Worm (Caenorhabditis elegans) whole organism, L4 larva: ENCODE measurements around the gene best-15.
A peak's percentile ranks its signal among the peaks of the same experiment; 100 is the strongest.

Source experiments
- T20F7.1 ChIP-seq: fragments of 200-800 bp; sonication (Bioruptor generic); optimal IDR thresholded peaks from 2 replicates; lab custom pipeline; 2018; ENCODE audit warnings: mild to moderate bottlenecking, missing genetic modification characterization, missing compliant biosample characterization
- Y105C5A.15 ChIP-seq: fragments of 200-800 bp; sonication (Bioruptor generic); IDR thresholded peaks from 2 replicates; pipeline ENCODE4 v1.3.6; 2022; ENCODE audit warnings: missing genetic modification characterization, missing compliant biosample characterization
- arid-1 ChIP-seq: fragments of 200-800 bp; sonication (Bioruptor generic); conservative IDR thresholded peaks from 2 replicates; pipeline ENCODE4 v1.3.6; 2022; ENCODE audit warnings: missing genetic modification reagents, missing genetic modification characterization, missing compliant biosample characterization
- ceh-20 ChIP-seq: fragments of 200-800 bp; sonication (Bioruptor generic); IDR thresholded peaks from 2 replicates; pipeline ENCODE4 v1.3.6; 2022; ENCODE audit warnings: missing genetic modification reagents, missing genetic modification characterization, missing compliant biosample characterization
- ceh-44 ChIP-seq: fragments of 200-800 bp; sonication (Bioruptor generic); IDR thresholded peaks from 2 replicates; pipeline ENCODE4 v1.3.6; 2022; ENCODE audit warnings: missing genetic modification reagents, missing genetic modification characterization, missing compliant biosample characterization
- ces-1 ChIP-seq: fragments of 150-350 bp; sonication (generic microtip); optimal IDR thresholded peaks from 4 replicates; lab custom pipeline; 2014; ENCODE audit warnings: missing biosample characterization, missing genetic modification reagents, missing genetic modification characterization
- daf-12 ChIP-seq: fragments of 150-350 bp; optimal IDR thresholded peaks from 2 replicates; lab custom pipeline; 2014; ENCODE audit warnings: missing biosample characterization, missing genetic modification reagents, missing genetic modification characterization
- daf-19 ChIP-seq: fragments of 200-800 bp; sonication (Bioruptor generic); conservative IDR thresholded peaks from 2 replicates; pipeline ENCODE4 v1.3.6; 2022; ENCODE audit warnings: missing genetic modification characterization, missing compliant biosample characterization
- dmd-8 ChIP-seq: fragments of 200-800 bp; sonication (Bioruptor generic); IDR thresholded peaks from 2 replicates; pipeline ENCODE4 v1.3.6; 2022; ENCODE audit warnings: missing genetic modification characterization, missing compliant biosample characterization
- dve-1 ChIP-seq: sonication (generic microtip); optimal IDR thresholded peaks from 2 replicates; lab custom pipeline; 2017; ENCODE audit warnings: antibody characterized with exemption, mild to moderate bottlenecking, missing genetic modification characterization, missing compliant biosample characterization; ENCODE audit not compliant: insufficient read depth
- egl-27 ChIP-seq: sonication (generic microtip); optimal IDR thresholded peaks from 3 replicates; lab custom pipeline; 2017; ENCODE audit warnings: missing biosample characterization, missing genetic modification reagents, missing genetic modification characterization
- hlh-30 ChIP-seq: sonication (generic microtip); optimal IDR thresholded peaks from 2 replicates; lab custom pipeline; 2017; ENCODE audit warnings: antibody characterized with exemption, mild to moderate bottlenecking, missing genetic modification characterization, missing compliant biosample characterization; ENCODE audit not compliant: insufficient read depth
- jun-1 ChIP-seq: fragments of 150-350 bp; optimal IDR thresholded peaks from 2 replicates; lab custom pipeline; 2014; ENCODE audit warnings: missing biosample characterization, missing genetic modification reagents, missing genetic modification characterization
- lin-13 ChIP-seq: fragments of 150-350 bp; optimal IDR thresholded peaks from 2 replicates; lab custom pipeline; 2014; ENCODE audit warnings: missing biosample characterization, missing genetic modification reagents, missing genetic modification characterization
- lin-29 ChIP-seq: fragments of 200-800 bp; sonication (Bioruptor generic); IDR thresholded peaks from 2 replicates; pipeline ENCODE4 v1.3.6; 2022; ENCODE audit warnings: missing genetic modification reagents, missing genetic modification characterization, missing compliant biosample characterization
- lir-3 ChIP-seq: sonication (generic microtip); optimal IDR thresholded peaks from 2 replicates; lab custom pipeline; 2016; ENCODE audit warnings: mild to moderate bottlenecking, missing genetic modification characterization, missing compliant biosample characterization
- mdl-1 ChIP-seq, 2 experiments: fragments of 150-350 bp in 1 of 2; sonication (generic microtip) in 1 of 2; optimal IDR thresholded peaks; 2 replicates each; lab custom pipeline; 2014 to 2017; ENCODE audit warnings: missing biosample characterization in 2 of 2, missing genetic modification characterization in 2 of 2
- mes-2 ChIP-seq: sonication (generic microtip); optimal IDR thresholded peaks from 2 replicates; lab custom pipeline; 2016; ENCODE audit warnings: missing genotype, mild to moderate bottlenecking, missing genetic modification characterization, missing compliant biosample characterization; ENCODE audit not compliant: poor library complexity, severe bottlenecking
- mxl-3 ChIP-seq: fragments of 200-800 bp; sonication (Bioruptor generic); optimal IDR thresholded peaks from 2 replicates; lab custom pipeline; 2018; ENCODE audit warnings: mild to moderate bottlenecking, missing genetic modification characterization, missing compliant biosample characterization
- nhr-11 ChIP-seq: fragments of 150-350 bp; optimal IDR thresholded peaks from 2 replicates; lab custom pipeline; 2014; ENCODE audit warnings: missing biosample characterization, missing genetic modification characterization
- nhr-77 ChIP-seq: fragments of 150-350 bp; optimal IDR thresholded peaks from 2 replicates; lab custom pipeline; 2014; ENCODE audit warnings: missing biosample characterization, missing genetic modification characterization
- pha-4 ChIP-seq, 2 experiments: fragments of 150-350 bp in 1 of 2; fragments of 200-800 bp in 1 of 2; sonication (Bioruptor generic) in 1 of 2; IDR thresholded peaks in 1 of 2; optimal IDR thresholded peaks in 1 of 2; 2 replicates each; pipeline versions ENCODE4 v1.3.6 to Lab custom; 2014 to 2022; ENCODE audit warnings: missing genetic modification characterization in 2 of 2, missing genetic modification reagents in 2 of 2, missing biosample characterization in 1 of 2, missing compliant biosample characterization in 1 of 2
- php-3 ChIP-seq: fragments of 200-800 bp; sonication (Bioruptor generic); IDR thresholded peaks from 2 replicates; pipeline ENCODE4 v1.3.6; 2022; ENCODE audit warnings: missing genetic modification reagents, missing genetic modification characterization, missing compliant biosample characterization
- pqm-1 ChIP-seq: sonication (generic microtip); optimal IDR thresholded peaks from 2 replicates; lab custom pipeline; 2017; ENCODE audit warnings: missing biosample characterization, missing genetic modification characterization
- set-16 ChIP-seq: fragments of 200-800 bp; sonication (Bioruptor generic); IDR thresholded peaks from 2 replicates; pipeline ENCODE4 v1.3.6; 2022; ENCODE audit warnings: missing genetic modification reagents, missing genetic modification characterization, missing compliant biosample characterization
- skn-1 ChIP-seq: fragments of 150-350 bp; optimal IDR thresholded peaks from 2 replicates; lab custom pipeline; 2014; ENCODE audit warnings: missing biosample characterization, missing genetic modification characterization
- unc-62 ChIP-seq, 3 experiments: fragments of 150-350 bp in 1 of 3; sonication (generic microtip); optimal IDR thresholded peaks in 2 of 3; peaks in 1 of 3; 1 replicate in 1 of 3; 2 replicates in 2 of 3; lab custom pipeline; 2014 to 2017; ENCODE audit warnings: missing biosample characterization in 3 of 3, missing genetic modification characterization in 3 of 3, missing genetic modification reagents in 3 of 3, missing genotype in 1 of 3
- vab-7 ChIP-seq: fragments of 200-800 bp; sonication (Bioruptor generic); IDR thresholded peaks from 2 replicates; pipeline ENCODE4 v1.3.6; 2022; ENCODE audit warnings: missing genetic modification reagents, missing genetic modification characterization, missing compliant biosample characterization
- zfp-3 ChIP-seq: fragments of 200-800 bp; sonication (Bioruptor generic); conservative IDR thresholded peaks from 2 replicates; pipeline ENCODE4 v1.3.6; 2022; ENCODE audit warnings: missing genetic modification reagents, missing genetic modification characterization, missing compliant biosample characterization
- zip-11 ChIP-seq: fragments of 200-800 bp; sonication (Bioruptor generic); IDR thresholded peaks from 2 replicates; pipeline ENCODE4 v1.3.6; 2022; ENCODE audit warnings: missing genetic modification characterization, missing compliant biosample characterization
- zip-2 ChIP-seq: fragments of 150-350 bp; optimal IDR thresholded peaks from 2 replicates; lab custom pipeline; 2014; ENCODE audit warnings: missing biosample characterization, missing genetic modification characterization
- ztf-11 ChIP-seq: fragments of 150-350 bp; optimal IDR thresholded peaks from 2 replicates; lab custom pipeline; 2014; ENCODE audit warnings: missing biosample characterization, missing genetic modification characterization
- ztf-7 ChIP-seq: fragments of 150-350 bp; optimal IDR thresholded peaks from 2 replicates; lab custom pipeline; 2014; ENCODE audit warnings: missing biosample characterization, missing genetic modification characterization

The best-15 gene

DNA sequence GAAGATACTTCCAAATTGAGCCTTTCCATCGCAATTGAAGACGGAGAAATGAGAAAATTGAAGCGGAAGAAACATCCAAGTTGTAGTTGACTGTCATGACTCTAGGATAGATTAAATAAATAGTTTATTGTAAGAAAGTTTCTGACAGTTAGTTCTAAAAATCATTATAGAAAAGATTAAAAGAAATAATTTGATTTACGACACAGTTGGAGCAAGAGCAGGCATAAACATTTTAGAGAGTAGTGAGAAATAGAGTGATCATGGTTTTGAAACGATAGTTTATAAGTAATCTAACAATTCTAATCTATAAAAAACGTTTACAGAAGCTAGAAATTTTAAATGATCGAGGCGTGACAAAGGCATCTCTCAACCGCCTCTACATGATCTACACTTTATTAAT, at the start of gene best-15:
best-15 (minus strand) TSS at position 101 of the 400 bp plus-strand sequence.
- TF ChIP-seq Y105C5A.15 (GFP tag; lab: Robert Waterston, UW) (no peak), dve-1 (tag; lab: Kevin White, UChicago) (no peak), nhr-11 (tag; lab: Kevin White, UChicago) (no peak), zip-2 (tag; lab: Kevin White, UChicago) (no peak), set-16 (GFP tag; lab: Robert Waterston, UW) (no peak), egl-27 (tag; lab: Kevin White, UChicago) (no peak), lin-29 (GFP tag; lab: Robert Waterston, UW) (no peak), arid-1 (GFP tag; lab: Robert Waterston, UW) (no peak)

- TF ChIP-seq daf-12 (tag; lab: Kevin White, UChicago) = no peak
- TF ChIP-seq zfp-3 (GFP tag; lab: Robert Waterston, UW) = no peak
- peak; percentile 85 for TF ChIP-seq php-3 (GFP tag; lab: Robert Waterston, UW)
- TF ChIP-seq mdl-1 (tag; optimal IDR thresholded peaks at IDR 0.05; lab: Kevin White, UChicago) = peak in 1 of 2 experiments; percentile 30
- peak; percentile 80 for TF ChIP-seq dve-1 (tag; lab: Kevin White, UChicago)
- TF ChIP-seq pqm-1 (tag; lab: Kevin White, UChicago) = peak; percentile 2
- TF ChIP-seq, all 104 proteins: peak for 4
Observed at ce11 chrIV:10881230-10881629, 49.2 kb upstream of the best-15 start, which contains the start of gene F13E9.13. TSS of gene F13E9.13 (plus strand) at chrIV:10881546.

DNA sequence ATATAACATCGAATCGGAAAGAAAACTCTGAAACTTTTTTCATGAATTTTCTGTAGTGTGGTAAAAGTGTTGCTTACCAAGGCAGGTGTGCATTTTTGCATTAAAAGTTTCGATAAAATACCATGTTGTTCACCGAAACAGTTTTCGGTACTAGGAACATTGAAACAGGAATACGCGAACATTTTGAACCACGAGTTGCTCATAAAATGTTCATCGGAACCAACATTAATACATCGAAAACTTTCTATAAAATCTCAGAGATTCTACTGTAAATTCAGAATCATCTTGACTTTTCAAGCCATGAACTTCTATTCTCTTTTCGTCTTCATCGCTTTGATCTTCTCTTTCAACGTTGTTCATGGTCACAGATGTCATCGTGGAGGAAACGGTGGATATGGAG, 48.2 kb upstream of the best-15 start, which contains the start of gene fipr-15:
fipr-15 (plus strand) TSS at position 301 of the 400 bp plus-strand sequence.
- no peak for TF ChIP-seq jun-1
- TF ChIP-seq lir-3 (tag; lab: Kevin White, UChicago) = no peak
- TF ChIP-seq ceh-20 (GFP tag; lab: Robert Waterston, UW) = no peak
- no peak for TF ChIP-seq daf-19 (GFP tag; lab: Robert Waterston, UW)
- no peak for TF ChIP-seq ztf-11 (tag; lab: Kevin White, UChicago)
- TF ChIP-seq ztf-7 (tag; lab: Kevin White, UChicago) = no peak

DNA sequence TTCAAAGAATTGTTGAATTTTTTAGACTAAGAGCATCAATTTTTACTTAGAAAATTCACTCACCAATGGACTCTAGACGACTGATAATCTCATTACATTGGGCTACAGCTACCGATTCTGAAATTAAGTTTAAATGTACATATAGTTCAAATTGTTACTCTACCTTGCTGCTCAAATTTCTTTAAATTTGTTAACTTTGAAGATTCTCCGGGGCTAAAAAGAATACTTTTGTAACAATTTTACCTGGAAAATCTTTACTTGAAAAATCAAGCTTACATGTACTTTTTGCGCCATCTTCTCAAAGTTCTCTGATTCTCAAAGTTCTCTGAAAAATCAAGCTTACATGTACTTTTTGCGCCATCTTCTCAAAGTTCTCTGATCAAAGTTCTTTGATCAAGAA, 47.5 kb upstream of the best-15 start, which contains the start of gene sdz-13:
sdz-13 (minus strand) TSS at position 101 of the 400 bp plus-strand sequence.
- TF ChIP-seq nhr-77 (tag; lab: Kevin White, UChicago) (no peak), dmd-8 (GFP tag; lab: Robert Waterston, UW) (no peak), pha-4 (GFP tag; IDR thresholded peaks at IDR 0.05; lab: Robert Waterston, UW) (no peak), pha-4 (tag; optimal IDR thresholded peaks at IDR 0.05; lab: Kevin White, UChicago) (no peak), lin-29 (GFP tag; lab: Robert Waterston, UW) (no peak), mxl-3 (GFP tag; lab: Kevin White, UChicago) (no peak), zip-11 (GFP tag; lab: Robert Waterston, UW) (no peak), hlh-30 (tag; lab: Kevin White, UChicago) (no peak), mes-2 (tag; lab: Kevin White, UChicago) (no peak), lin-13 (GFP tag; lab: Kevin White, UChicago) (no peak)

DNA sequence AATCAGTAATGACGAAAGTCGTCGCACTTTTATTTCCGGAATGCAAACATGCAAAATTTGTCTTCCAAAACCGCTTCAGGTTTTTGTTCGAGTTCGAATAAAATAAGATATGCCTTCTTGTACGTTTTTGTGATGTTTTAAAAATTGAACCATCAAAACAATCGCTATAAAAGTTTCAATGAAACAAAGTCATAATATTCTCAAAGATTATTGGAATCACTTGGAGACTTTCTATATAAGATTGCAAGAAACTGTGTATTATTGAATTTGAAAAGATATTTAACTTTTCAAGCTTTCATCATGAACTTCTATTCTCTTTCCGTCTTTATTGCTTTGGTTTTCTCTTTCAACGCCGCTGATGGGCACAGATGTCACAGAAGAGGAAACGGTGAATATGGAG, 44.8 kb upstream of the best-15 start, which contains the start of gene fipr-14:
fipr-14 (plus strand) TSS at position 301 of the 400 bp plus-strand sequence.
- TF ChIP-seq unc-62 (GFP tag; optimal IDR thresholded peaks at IDR 0.05 in 1 of 2; lab: Kevin White, UChicago) (peak in 1 of 2 experiments; percentile 65), unc-62 (tag; optimal IDR thresholded peaks at IDR 0.05; lab: Kevin White, UChicago) (no peak), nhr-77 (tag; lab: Kevin White, UChicago) (no peak)

DNA sequence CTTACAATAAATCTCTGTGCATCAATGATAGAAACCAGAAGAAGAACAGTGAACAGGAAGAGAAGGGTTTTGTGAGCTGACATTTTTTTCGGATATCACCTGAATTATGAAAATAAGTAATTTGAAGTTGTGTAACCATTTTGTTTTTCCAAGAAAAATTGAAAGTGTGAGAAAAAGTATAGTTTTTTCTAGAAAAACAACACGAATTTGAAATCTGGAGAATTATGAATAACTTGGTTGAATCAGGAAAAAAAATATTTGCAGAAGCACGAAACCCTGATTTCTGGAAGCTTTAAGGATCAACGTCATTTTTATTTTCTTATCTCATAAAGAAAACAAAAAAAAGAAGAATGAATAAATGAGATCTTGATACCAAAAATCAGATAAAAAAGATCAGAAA, 42.5 kb upstream of the best-15 start, which contains the start of gene F13E9.12:
F13E9.12 (minus strand) TSS at position 101 of the 400 bp plus-strand sequence.
- TF ChIP-seq ces-1 (GFP tag; lab: Kevin White, UChicago) (no peak), mes-2 (tag; lab: Kevin White, UChicago) (no peak), mxl-3 (GFP tag; lab: Kevin White, UChicago) (no peak), vab-7 (GFP tag; lab: Robert Waterston, UW) (no peak), ceh-44 (GFP tag; lab: Robert Waterston, UW) (no peak), skn-1 (tag; lab: Kevin White, UChicago) (no peak), unc-62 (GFP tag; optimal IDR thresholded peaks at IDR 0.05 in 1 of 2; lab: Kevin White, UChicago) (no peak), unc-62 (tag; optimal IDR thresholded peaks at IDR 0.05; lab: Kevin White, UChicago) (no peak), T20F7.1 (GFP tag; lab: Kevin White, UChicago) (no peak)
- TF ChIP-seq, all 104 proteins: peak for 0
